Worm (Caenorhabditis elegans): ENCODE data around the gene lpr-2.

The lpr-2 gene

ce11 chrIV:11793170-11793569, 14.2 kb downstream of the lpr-2 start:
- no peak for TF ChIP-seq hmg-1.2 (GFP tag; IDR thresholded peaks at IDR 0.05)
- TF ChIP-seq D2030.7 (GFP tag; IDR thresholded peaks at IDR 0.05), result no peak
- TF ChIP-seq tlf-1 (GFP tag; optimal IDR thresholded peaks at IDR 0.05), result no peak
- no peak for TF ChIP-seq ztf-22 (GFP tag; optimal IDR thresholded peaks at IDR 0.05)
- peak; percentile 27 for TF ChIP-seq K12H6.12 (tag; optimal IDR thresholded peaks at IDR 0.05)

- TF ChIP-seq hlh-26 (GFP tag; conservative IDR thresholded peaks at IDR 0.05) (no peak), lin-54 (GFP tag; optimal IDR thresholded peaks at IDR 0.05) (no peak)
These were observed 16.9 kb downstream of the lpr-2 start for ce11 chrIV:11795964-11796363.

- no peak for TF ChIP-seq hmg-20 (GFP tag; IDR thresholded peaks at IDR 0.05)
- TF ChIP-seq him-1 (tag; optimal IDR thresholded peaks at IDR 0.05), result no peak
- no peak for TF ChIP-seq nfyb-1 (GFP tag; IDR thresholded peaks at IDR 0.05)
- TF ChIP-seq lsl-1 (GFP tag; optimal IDR thresholded peaks at IDR 0.05), result no peak
- TF ChIP-seq ztf-26 (tag; optimal IDR thresholded peaks at IDR 0.05), result no peak
- no peak for TF ChIP-seq egl-44 (GFP tag; IDR thresholded peaks at IDR 0.05)
- TF ChIP-seq aptf-3 (GFP tag; IDR thresholded peaks at IDR 0.05), result no peak
- no peak for TF ChIP-seq ztf-6 (GFP tag; IDR thresholded peaks at IDR 0.05)
- TF ChIP-seq K11D2.4 (GFP tag; IDR thresholded peaks at IDR 0.05), result no peak
These were observed 17.8 kb downstream of the lpr-2 start for ce11 chrIV:11796818-11797217.

- TF ChIP-seq Y95B8A.8 (GFP tag; IDR thresholded peaks at IDR 0.05) (no peak), cebp-2 (GFP tag; IDR thresholded peaks at IDR 0.05) (no peak), repo-1 (tag; optimal IDR thresholded peaks at IDR 0.05) (no peak), ekl-4 (GFP tag; IDR thresholded peaks at IDR 0.05) (no peak), dpff-1 (tag; optimal IDR thresholded peaks at IDR 0.05) (no peak), ets-4 (GFP tag; optimal IDR thresholded peaks at IDR 0.05) (no peak), bed-1 (GFP tag; IDR thresholded peaks at IDR 0.05) (no peak), F52B5.7 (tag; optimal IDR thresholded peaks at IDR 0.05) (no peak), nhr-80 (tag; optimal IDR thresholded peaks at IDR 0.05) (no peak), attf-6 (GFP tag; IDR thresholded peaks at IDR 0.05) (no peak), nhr-27 (tag; optimal IDR thresholded peaks at IDR 0.05) (no peak), lir-1 (GFP tag; conservative IDR thresholded peaks at IDR 0.05) (no peak), let-607 (tag; optimal IDR thresholded peaks at IDR 0.05) (no peak)
These were observed 20.2 kb downstream of the lpr-2 start for ce11 chrIV:11799240-11799639.

- TF ChIP-seq sea-2 (GFP tag; IDR thresholded peaks at IDR 0.05) (no peak), lsl-1 (GFP tag; optimal IDR thresholded peaks at IDR 0.05) (no peak), Y53G8AR.9 (GFP tag; conservative IDR thresholded peaks at IDR 0.05) (no peak), lsy-27 (tag; optimal IDR thresholded peaks at IDR 0.05; ENCODE audit: borderline replicate concordance, insufficient read depth) (no peak), atf-7 (tag; optimal IDR thresholded peaks at IDR 0.05) (no peak), B0035.1 (tag; optimal IDR thresholded peaks at IDR 0.05) (no peak), Y53F4B.3 (GFP tag; IDR thresholded peaks at IDR 0.05) (no peak), mcd-1 (GFP tag; IDR thresholded peaks at IDR 0.05) (no peak), unc-62 (GFP tag; optimal IDR thresholded peaks at IDR 0.05) (no peak), Y95B8A.8 (GFP tag; IDR thresholded peaks at IDR 0.05) (no peak), snpc-4 (GFP tag; optimal IDR thresholded peaks at IDR 0.05) (no peak), snpc-4 (tag; optimal IDR thresholded peaks at IDR 0.05) (no peak), pbrm-1 (GFP tag; IDR thresholded peaks at IDR 0.05) (no peak)
These were observed 22.1 kb downstream of the lpr-2 start, which contains the start of gene dyf-18 for ce11 chrIV:11801078-11801477. TSS of gene dyf-18 (minus strand) at chrIV:11801178.
